Worm (Caenorhabditis elegans) whole organism, early embryonic: ENCODE measurements around the gene srh-52.

ENCODE experiments used
- aly-1 ChIP-seq: sonication (generic microtip); optimal IDR thresholded peaks from 2 replicates; lab custom pipeline; 2016; ENCODE audit warnings: missing genetic modification characterization, missing compliant biosample characterization
- hnd-1 ChIP-seq: sonication (generic microtip); optimal IDR thresholded peaks from 2 replicates; lab custom pipeline; 2016; ENCODE audit warnings: missing genetic modification characterization, missing compliant biosample characterization
- tra-4 ChIP-seq: sonication (generic microtip); optimal IDR thresholded peaks from 2 replicates; lab custom pipeline; 2017; ENCODE audit warnings: missing genetic modification characterization, missing compliant biosample characterization

DNA sequence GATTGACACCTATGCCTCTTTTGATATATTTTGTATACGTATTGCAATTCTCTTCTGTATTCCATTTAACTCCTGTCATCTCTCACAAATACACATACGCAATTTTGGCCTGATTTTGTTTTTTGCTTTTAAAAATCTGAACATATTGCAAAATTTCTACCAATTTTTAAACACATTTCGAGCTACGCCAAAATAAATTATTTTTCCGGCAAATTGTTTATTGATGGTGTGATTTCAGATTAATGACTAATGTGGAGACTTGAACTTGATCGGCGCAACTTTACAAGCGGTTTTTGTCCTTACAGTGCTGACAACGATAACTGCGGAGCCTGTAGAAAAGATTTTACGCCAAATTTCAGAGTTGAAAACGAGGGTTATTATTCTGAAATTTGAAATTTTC lies 21.0 kb upstream of the srh-52 start:
- no peak for TF ChIP-seq hnd-1 (tag; lab: Kevin White, UChicago)
- no peak for TF ChIP-seq tra-4 (tag; lab: Kevin White, UChicago)
- TF ChIP-seq aly-1: no peak
